Worm (Caenorhabditis elegans) whole organism, L2 larva: ENCODE measurements around the gene C06E1.9.

Source experiments
- C34F6.9 ChIP-seq: fragments of 150-350 bp; optimal IDR thresholded peaks from 2 replicates; lab custom pipeline; 2014; ENCODE audit warnings: missing biosample characterization, missing genetic modification characterization
- R02D3.7 ChIP-seq: fragments of 150-350 bp; optimal IDR thresholded peaks from 2 replicates; lab custom pipeline; 2014; ENCODE audit warnings: missing biosample characterization, missing genetic modification characterization
- ama-1 ChIP-seq: fragments of 150-350 bp; optimal IDR thresholded peaks from 2 replicates; lab custom pipeline; 2018; ENCODE audit warnings: inconsistent platforms
- blmp-1 ChIP-seq: sonication (generic microtip); optimal IDR thresholded peaks from 2 replicates; lab custom pipeline; 2017; ENCODE audit warnings: missing genetic modification characterization, mild to moderate bottlenecking, missing compliant biosample characterization, antibody characterized with exemption, moderate library complexity; ENCODE audit not compliant: insufficient read depth
- ceh-82 ChIP-seq: fragments of 150-350 bp; optimal IDR thresholded peaks from 2 replicates; lab custom pipeline; 2014; ENCODE audit warnings: missing biosample characterization, missing genetic modification characterization
- crh-2 ChIP-seq: sonication (generic microtip); optimal IDR thresholded peaks from 2 replicates; lab custom pipeline; 2017; ENCODE audit warnings: missing biosample characterization, missing genetic modification characterization
- elt-3 ChIP-seq: sonication (generic microtip); optimal IDR thresholded peaks from 2 replicates; lab custom pipeline; 2017; ENCODE audit warnings: missing biosample characterization, missing genetic modification characterization
- fos-1 ChIP-seq: fragments of 150-350 bp; optimal IDR thresholded peaks from 2 replicates; lab custom pipeline; 2014; ENCODE audit warnings: missing biosample characterization, missing genetic modification characterization
- gmeb-1 ChIP-seq: fragments of 150-350 bp; optimal IDR thresholded peaks from 2 replicates; lab custom pipeline; 2014; ENCODE audit warnings: missing biosample characterization, missing genetic modification characterization
- lin-11 ChIP-seq: fragments of 150-350 bp; sonication (generic microtip); optimal IDR thresholded peaks from 2 replicates; lab custom pipeline; 2014; ENCODE audit warnings: missing biosample characterization, missing genetic modification characterization, inconsistent platforms, mixed read lengths
- lin-13 ChIP-seq: fragments of 150-350 bp; optimal IDR thresholded peaks from 2 replicates; lab custom pipeline; 2014; ENCODE audit warnings: missing biosample characterization, missing genetic modification reagents, missing genetic modification characterization
- lin-39 ChIP-seq: fragments of 150-350 bp; optimal IDR thresholded peaks from 2 replicates; lab custom pipeline; 2014; ENCODE audit warnings: missing biosample characterization, missing genetic modification reagents, missing genetic modification characterization
- lsy-2 ChIP-seq, 2 experiments: fragments of 150-350 bp in 1 of 2; sonication (generic microtip) in 1 of 2; optimal IDR thresholded peaks; 2 replicates each; lab custom pipeline; 2014 to 2017; ENCODE audit warnings: missing biosample characterization in 2 of 2, missing genetic modification characterization in 2 of 2
- mab-5 ChIP-seq: fragments of 150-350 bp; optimal IDR thresholded peaks from 2 replicates; lab custom pipeline; 2014; ENCODE audit warnings: missing biosample characterization, missing genetic modification characterization
- nhr-10 ChIP-seq: sonication (generic microtip); optimal IDR thresholded peaks from 2 replicates; lab custom pipeline; 2017; ENCODE audit warnings: missing biosample characterization, missing genetic modification characterization
- nhr-129 ChIP-seq: fragments of 150-350 bp; optimal IDR thresholded peaks from 2 replicates; lab custom pipeline; 2014; ENCODE audit warnings: missing biosample characterization, missing genetic modification characterization
- nhr-21 ChIP-seq: fragments of 150-350 bp; optimal IDR thresholded peaks from 2 replicates; lab custom pipeline; 2014; ENCODE audit warnings: missing biosample characterization, missing genetic modification characterization
- nhr-23 ChIP-seq: fragments of 150-350 bp; optimal IDR thresholded peaks from 2 replicates; lab custom pipeline; 2014; ENCODE audit warnings: missing biosample characterization, missing genetic modification reagents, missing genetic modification characterization
- nhr-6 ChIP-seq: fragments of 150-350 bp; optimal IDR thresholded peaks from 2 replicates; lab custom pipeline; 2014; ENCODE audit warnings: missing biosample characterization, missing genetic modification characterization
- peb-1 ChIP-seq: fragments of 150-350 bp; optimal IDR thresholded peaks from 2 replicates; lab custom pipeline; 2014; ENCODE audit warnings: missing biosample characterization, missing genetic modification characterization
- sem-4 ChIP-seq: fragments of 150-350 bp; optimal IDR thresholded peaks from 2 replicates; lab custom pipeline; 2014; ENCODE audit warnings: missing biosample characterization, missing genetic modification reagents, missing genetic modification characterization
- skn-1 ChIP-seq: sonication (generic microtip); optimal IDR thresholded peaks from 2 replicates; lab custom pipeline; 2017; ENCODE audit warnings: missing biosample characterization, missing genetic modification characterization
- sma-3 ChIP-seq: sonication (generic microtip); optimal IDR thresholded peaks from 2 replicates; lab custom pipeline; 2016; ENCODE audit warnings: missing genetic modification reagents, missing genetic modification characterization, missing compliant biosample characterization
- sma-9 ChIP-seq, 2 experiments: fragments of 150-350 bp in 1 of 2; sonication (generic microtip) in 1 of 2; optimal IDR thresholded peaks; 2 replicates each; lab custom pipeline; 2014 to 2016; ENCODE audit warnings: missing genetic modification characterization in 2 of 2, mild to moderate bottlenecking in 1 of 2, missing biosample characterization in 1 of 2, missing compliant biosample characterization in 1 of 2, missing genetic modification reagents in 1 of 2, moderate library complexity in 1 of 2
- snpc-4 ChIP-seq: fragments of 150-350 bp; optimal IDR thresholded peaks from 2 replicates; lab custom pipeline; 2014; ENCODE audit warnings: missing biosample characterization, missing genetic modification characterization
- unc-55 ChIP-seq: fragments of 150-350 bp; sonication (generic microtip); optimal IDR thresholded peaks from 3 replicates; lab custom pipeline; 2014; ENCODE audit warnings: missing biosample characterization, missing genetic modification reagents, missing genetic modification characterization
- unc-62 ChIP-seq: fragments of 150-350 bp; optimal IDR thresholded peaks from 2 replicates; lab custom pipeline; 2014; ENCODE audit warnings: missing biosample characterization, missing genetic modification reagents, missing genetic modification characterization
- zag-1 ChIP-seq: fragments of 150-350 bp; optimal IDR thresholded peaks from 2 replicates; lab custom pipeline; 2014; ENCODE audit warnings: missing biosample characterization, missing genetic modification characterization
- ztf-1 ChIP-seq: fragments of 200-800 bp; sonication (Bioruptor generic); conservative IDR thresholded peaks from 2 replicates; pipeline ENCODE4 v1.3.6; 2022; ENCODE audit warnings: missing genetic modification characterization, missing compliant biosample characterization

The C06E1.9 gene

ce11 chrIII:8652112-8652694 lies 42.6 kb upstream of the C06E1.9 start:
- TF ChIP-seq sma-3 (GFP tag; lab: Kevin White, UChicago) (peak; percentile 3), R02D3.7 (no peak), lin-39 (tag; lab: Kevin White, UChicago) (no peak), ama-1 (lab: Kevin White, UChicago) (peak; percentile 70), gmeb-1 (tag; lab: Kevin White, UChicago) (peak; percentile 17), nhr-23 (tag; lab: Kevin White, UChicago) (no peak), lsy-2 (tag; optimal IDR thresholded peaks at IDR 0.05; lab: Kevin White, UChicago) (peak in 1 of 2 experiments; percentile 17)

ce11 chrIII:8650235-8650817 lies 40.7 kb upstream of the C06E1.9 start, which contains the start of gene flp-23:
TSS of gene flp-23 (plus strand) at chrIII:8650767.
- peak; percentile 10 for TF ChIP-seq sma-3 (GFP tag; lab: Kevin White, UChicago)
- TF ChIP-seq nhr-129 (tag; lab: Kevin White, UChicago), result peak; percentile 37
- no peak for TF ChIP-seq elt-3 (tag; lab: Kevin White, UChicago)
- peak; percentile 62 for TF ChIP-seq unc-55 (GFP tag; lab: Kevin White, UChicago)
- TF ChIP-seq R02D3.7, result no peak
- TF ChIP-seq lsy-2 (tag; optimal IDR thresholded peaks at IDR 0.05; lab: Kevin White, UChicago), result peak in 1 of 2 experiments; percentile 48
- TF ChIP-seq C34F6.9 (tag; lab: Kevin White, UChicago), result no peak
- TF ChIP-seq nhr-6 (tag; lab: Kevin White, UChicago), result no peak
- TF ChIP-seq blmp-1 (tag; lab: Kevin White, UChicago), result no peak
- no peak for TF ChIP-seq nhr-10
- no peak for TF ChIP-seq nhr-21 (tag; lab: Kevin White, UChicago)
- TF ChIP-seq lin-13 (GFP tag; lab: Kevin White, UChicago), result peak; percentile 43

ce11 chrIII:8648589-8648988 lies 39.0 kb upstream of the C06E1.9 start, which contains the start of gene F22B7.3:
TSS of gene F22B7.3 (plus strand) at chrIII:8648889.
- no peak for TF ChIP-seq blmp-1 (tag; lab: Kevin White, UChicago)
- TF ChIP-seq peb-1, result no peak
- no peak for TF ChIP-seq lin-11
- TF ChIP-seq skn-1, result no peak
- no peak for TF ChIP-seq sma-9 (GFP tag; optimal IDR thresholded peaks at IDR 0.05; lab: Kevin White, UChicago)
- no peak for TF ChIP-seq sma-9 (tag; optimal IDR thresholded peaks at IDR 0.05; lab: Kevin White, UChicago)
- no peak for TF ChIP-seq snpc-4 (tag; lab: Kevin White, UChicago)
- no peak for TF ChIP-seq fos-1 (tag; lab: Kevin White, UChicago)
- no peak for TF ChIP-seq ama-1 (lab: Kevin White, UChicago)
- TF ChIP-seq elt-3 (tag; lab: Kevin White, UChicago), result no peak
- no peak for TF ChIP-seq R02D3.7
- no peak for TF ChIP-seq unc-62 (GFP tag; lab: Kevin White, UChicago)

ce11 chrIII:8646021-8646420 lies 36.4 kb upstream of the C06E1.9 start:
- TF ChIP-seq mab-5 (tag; lab: Kevin White, UChicago) (no peak), sma-9 (GFP tag; optimal IDR thresholded peaks at IDR 0.05; lab: Kevin White, UChicago) (peak; percentile 9), sma-9 (tag; optimal IDR thresholded peaks at IDR 0.05; lab: Kevin White, UChicago) (no peak), fos-1 (tag; lab: Kevin White, UChicago) (peak; percentile 32), R02D3.7 (no peak)

ce11 chrIII:8643639-8644038 lies 34.1 kb upstream of the C06E1.9 start, which contains the start of gene twk-7:
TSS of gene twk-7 (minus strand) at chrIII:8643739.
- TF ChIP-seq blmp-1 (tag; lab: Kevin White, UChicago), result no peak
- no peak for TF ChIP-seq ceh-82 (tag; lab: Kevin White, UChicago)
- TF ChIP-seq zag-1 (tag; lab: Kevin White, UChicago), result no peak
- no peak for TF ChIP-seq snpc-4 (tag; lab: Kevin White, UChicago)
- no peak for TF ChIP-seq crh-2 (tag; lab: Kevin White, UChicago)
- TF ChIP-seq sem-4 (tag; lab: Kevin White, UChicago), result no peak
- TF ChIP-seq unc-62 (GFP tag; lab: Kevin White, UChicago), result no peak
- TF ChIP-seq ztf-1 (GFP tag; lab: Robert Waterston, UW), result no peak
- no peak for TF ChIP-seq peb-1
